Worm (Caenorhabditis elegans): Measurements from ENCODE around the gene ZK856.7.

- TF ChIP-seq klf-2 (GFP tag; conservative IDR thresholded peaks at IDR 0.05) (no peak), med-1 (GFP tag; optimal IDR thresholded peaks at IDR 0.05; ENCODE audit: insufficient read depth) (no peak)
Measured at ce11 chrV:10166368-10166767, 35.5 kb upstream of the ZK856.7 start, which contains the start of gene C51E3.6.
